Worm (Caenorhabditis elegans) whole organism, young adult: ENCODE data around the gene T22D1.17.

Experiments
- B0035.1 ChIP-seq: sonication (generic microtip); optimal IDR thresholded peaks from 2 replicates; lab custom pipeline; 2016; ENCODE audit warnings: missing genetic modification characterization, mild to moderate bottlenecking, missing compliant biosample characterization, missing genotype, missing genetic modification reagents
- C06A6.2 ChIP-seq: fragments of 200-800 bp; sonication (Bioruptor generic); conservative IDR thresholded peaks from 2 replicates; pipeline ENCODE4 v1.3.6; 2022; ENCODE audit warnings: missing genetic modification characterization, missing compliant biosample characterization
- D2030.7 ChIP-seq: fragments of 200-800 bp; sonication (Bioruptor generic); IDR thresholded peaks from 2 replicates; pipeline ENCODE4 v1.3.6; 2022; ENCODE audit warnings: missing genetic modification reagents, missing genetic modification characterization, missing compliant biosample characterization
- F39B2.1 ChIP-seq: fragments of 200-800 bp; sonication (Bioruptor generic); IDR thresholded peaks from 2 replicates; pipeline ENCODE4 v1.3.6; 2022; ENCODE audit warnings: missing genetic modification reagents, missing genetic modification characterization, missing compliant biosample characterization
- K11D2.4 ChIP-seq: fragments of 200-800 bp; sonication (Bioruptor generic); IDR thresholded peaks from 2 replicates; pipeline ENCODE4 v1.3.6; 2022; ENCODE audit warnings: missing genetic modification reagents, missing genetic modification characterization, missing compliant biosample characterization
- K12H6.12 ChIP-seq: fragments of 200-800 bp; sonication (Bioruptor generic); optimal IDR thresholded peaks from 2 replicates; lab custom pipeline; 2018; ENCODE audit warnings: mild to moderate bottlenecking, missing genetic modification characterization, missing compliant biosample characterization
- T07F8.4 ChIP-seq: sonication (generic microtip); optimal IDR thresholded peaks from 2 replicates; lab custom pipeline; 2016; ENCODE audit warnings: mild to moderate bottlenecking, missing genetic modification characterization, moderate library complexity, missing compliant biosample characterization
- Y79H2A.3 ChIP-seq: fragments of 200-800 bp; sonication (Bioruptor generic); conservative IDR thresholded peaks from 2 replicates; pipeline ENCODE4 v1.3.6; 2022; ENCODE audit warnings: missing genetic modification reagents, missing genetic modification characterization, missing compliant biosample characterization
- Y95B8A.8 ChIP-seq: fragments of 200-800 bp; sonication (Bioruptor generic); IDR thresholded peaks from 2 replicates; pipeline ENCODE4 v1.3.6; 2022; ENCODE audit warnings: missing genetic modification reagents, missing genetic modification characterization, missing compliant biosample characterization
- ZK185.1 ChIP-seq: sonication (generic microtip); optimal IDR thresholded peaks from 2 replicates; lab custom pipeline; 2016; ENCODE audit warnings: mild to moderate bottlenecking, missing genetic modification characterization, missing compliant biosample characterization; ENCODE audit not compliant: poor library complexity, severe bottlenecking
- akir-1 ChIP-seq: fragments of 200-800 bp; sonication (Bioruptor generic); optimal IDR thresholded peaks from 2 replicates; lab custom pipeline; 2018; ENCODE audit warnings: mild to moderate bottlenecking, missing genetic modification characterization, moderate library complexity, missing compliant biosample characterization
- aptf-2 ChIP-seq: fragments of 200-800 bp; sonication (Bioruptor generic); conservative IDR thresholded peaks from 2 replicates; pipeline ENCODE4 v1.3.6; 2022; ENCODE audit warnings: missing genetic modification reagents, missing genetic modification characterization, missing compliant biosample characterization
- attf-3 ChIP-seq: fragments of 200-800 bp; sonication (Bioruptor generic); conservative IDR thresholded peaks from 2 replicates; pipeline ENCODE4 v1.3.6; 2022; ENCODE audit warnings: missing genetic modification reagents, missing genetic modification characterization, missing compliant biosample characterization
- attf-6 ChIP-seq: fragments of 200-800 bp; sonication (Bioruptor generic); IDR thresholded peaks from 2 replicates; pipeline ENCODE4 v1.3.6; 2022; ENCODE audit warnings: missing genetic modification reagents, missing genetic modification characterization, missing compliant biosample characterization
- bed-1 ChIP-seq: fragments of 200-800 bp; sonication (Bioruptor generic); IDR thresholded peaks from 2 replicates; pipeline ENCODE4 v1.3.6; 2022; ENCODE audit warnings: missing genetic modification reagents, missing genetic modification characterization, missing compliant biosample characterization
- ccch-3 ChIP-seq: fragments of 200-800 bp; sonication (Bioruptor generic); optimal IDR thresholded peaks from 2 replicates; lab custom pipeline; 2018; ENCODE audit warnings: mild to moderate bottlenecking, missing genetic modification characterization, missing compliant biosample characterization
- ceh-100 ChIP-seq: fragments of 200-800 bp; sonication (Bioruptor generic); IDR thresholded peaks from 2 replicates; pipeline ENCODE4 v1.3.6; 2022; ENCODE audit warnings: missing genetic modification reagents, missing genetic modification characterization, missing compliant biosample characterization
- ceh-27 ChIP-seq: fragments of 200-800 bp; sonication (Bioruptor generic); optimal IDR thresholded peaks from 2 replicates; lab custom pipeline; 2018; ENCODE audit warnings: mild to moderate bottlenecking, missing genetic modification characterization, moderate library complexity, missing compliant biosample characterization
- chd-7 ChIP-seq: sonication (generic microtip); optimal IDR thresholded peaks from 2 replicates; lab custom pipeline; 2016; ENCODE audit warnings: mild to moderate bottlenecking, missing genetic modification characterization, moderate library complexity, missing compliant biosample characterization
- efl-1 ChIP-seq: fragments of 150-350 bp; optimal IDR thresholded peaks from 2 replicates; lab custom pipeline; 2014; ENCODE audit warnings: missing biosample characterization, missing genetic modification reagents, missing genetic modification characterization
- egl-18 ChIP-seq: fragments of 200-800 bp; sonication (Bioruptor generic); IDR thresholded peaks from 2 replicates; pipeline ENCODE4 v1.3.6; 2022; ENCODE audit warnings: missing genetic modification reagents, missing genetic modification characterization, missing compliant biosample characterization
- gei-17 ChIP-seq: fragments of 200-800 bp; sonication (Bioruptor generic); optimal IDR thresholded peaks from 2 replicates; lab custom pipeline; 2018; ENCODE audit warnings: mild to moderate bottlenecking, missing genetic modification characterization, missing compliant biosample characterization
- hlh-12 ChIP-seq: sonication (generic microtip); optimal IDR thresholded peaks from 2 replicates; lab custom pipeline; 2016; ENCODE audit warnings: missing genetic modification characterization, missing compliant biosample characterization
- hmg-1.2 ChIP-seq: fragments of 200-800 bp; sonication (Bioruptor generic); IDR thresholded peaks from 2 replicates; pipeline ENCODE4 v1.3.6; 2022; ENCODE audit warnings: missing genetic modification reagents, missing genetic modification characterization, missing compliant biosample characterization
- let-526 ChIP-seq: fragments of 200-800 bp; sonication (Bioruptor generic); IDR thresholded peaks from 2 replicates; pipeline ENCODE4 v1.3.6; 2022; ENCODE audit warnings: missing genetic modification reagents, missing genetic modification characterization, missing compliant biosample characterization
- lin-35 ChIP-seq, 3 experiments: fragments of 150-350 bp in 2 of 3; sonication (generic microtip) in 1 of 3; optimal IDR thresholded peaks; 2 replicates each; lab custom pipeline; 2014 to 2018; ENCODE audit warnings: missing biosample characterization in 3 of 3, missing genetic modification characterization in 3 of 3, missing genetic modification reagents in 3 of 3
- lin-40 ChIP-seq: sonication (generic microtip); optimal IDR thresholded peaks from 2 replicates; lab custom pipeline; 2016; ENCODE audit warnings: missing genetic modification characterization, mild to moderate bottlenecking, missing compliant biosample characterization, missing genotype, missing genetic modification reagents
- lin-54 ChIP-seq: fragments of 200-800 bp; sonication (Bioruptor generic); optimal IDR thresholded peaks from 2 replicates; lab custom pipeline; 2018; ENCODE audit warnings: mild to moderate bottlenecking, missing genetic modification characterization, missing compliant biosample characterization
- madf-10 ChIP-seq: sonication (generic microtip); optimal IDR thresholded peaks from 2 replicates; lab custom pipeline; 2016; ENCODE audit warnings: mild to moderate bottlenecking, missing genetic modification characterization, missing compliant biosample characterization
- nfyb-1 ChIP-seq: fragments of 200-800 bp; sonication (Bioruptor generic); IDR thresholded peaks from 2 replicates; pipeline ENCODE4 v1.3.6; 2022; ENCODE audit warnings: missing genetic modification reagents, missing genetic modification characterization, missing compliant biosample characterization
- nhr-27 ChIP-seq: fragments of 200-800 bp; sonication (Bioruptor generic); optimal IDR thresholded peaks from 2 replicates; lab custom pipeline; 2018; ENCODE audit warnings: mild to moderate bottlenecking, missing genetic modification characterization, moderate library complexity, missing compliant biosample characterization
- nhr-80 ChIP-seq: sonication (generic microtip); optimal IDR thresholded peaks from 2 replicates; lab custom pipeline; 2016; ENCODE audit warnings: missing genetic modification characterization, missing compliant biosample characterization
- nhr-90 ChIP-seq: sonication (generic microtip); optimal IDR thresholded peaks from 2 replicates; lab custom pipeline; 2016; ENCODE audit warnings: missing genotype, mild to moderate bottlenecking, missing genetic modification characterization, missing compliant biosample characterization
- pha-4 ChIP-seq: fragments of 150-350 bp; sonication (generic microtip); optimal IDR thresholded peaks from 2 replicates; lab custom pipeline; 2014; ENCODE audit warnings: missing biosample characterization, missing genetic modification reagents, missing genetic modification characterization
- rec-8 ChIP-seq, 2 experiments: sonication (generic microtip); optimal IDR thresholded peaks; 2 replicates each; lab custom pipeline; 2016; ENCODE audit warnings: mild to moderate bottlenecking in 2 of 2, missing genetic modification characterization in 2 of 2, missing genetic modification reagents in 2 of 2, missing genotype in 2 of 2, missing biosample characterization in 1 of 2, missing compliant biosample characterization in 1 of 2, moderate library complexity in 1 of 2
- rpc-1 ChIP-seq, 2 experiments: fragments of 150-350 bp in 1 of 2; sonication (generic microtip) in 1 of 2; optimal IDR thresholded peaks; 2 replicates each; lab custom pipeline; 2014 to 2018; ENCODE audit warnings: missing biosample characterization in 1 of 2, missing genetic modification characterization in 1 of 2, missing genetic modification reagents in 1 of 2, missing genotype in 1 of 2
- snpc-3.4 ChIP-seq: sonication (generic microtip); optimal IDR thresholded peaks from 2 replicates; lab custom pipeline; 2017; ENCODE audit warnings: missing genetic modification characterization, mild to moderate bottlenecking, missing compliant biosample characterization, antibody characterized with exemption, moderate library complexity, missing genotype, missing genetic modification reagents
- snpc-4 ChIP-seq, 5 experiments: fragments of 150-350 bp in 1 of 5; sonication (generic microtip) in 4 of 5; optimal IDR thresholded peaks; 2 replicates each; lab custom pipeline; 2014 to 2018; ENCODE audit warnings: missing genetic modification characterization in 5 of 5, missing biosample characterization in 3 of 5, antibody characterized with exemption in 2 of 5, mild to moderate bottlenecking in 2 of 5, missing compliant biosample characterization in 2 of 5, missing genotype in 2 of 5, moderate library complexity in 2 of 5, missing genetic modification reagents in 1 of 5
- somi-1 ChIP-seq: fragments of 200-800 bp; sonication (Bioruptor generic); optimal IDR thresholded peaks from 2 replicates; lab custom pipeline; 2018; ENCODE audit warnings: mild to moderate bottlenecking, missing genetic modification characterization, missing compliant biosample characterization
- sptf-2 ChIP-seq: fragments of 200-800 bp; sonication (Bioruptor generic); optimal IDR thresholded peaks from 2 replicates; lab custom pipeline; 2018; ENCODE audit warnings: mild to moderate bottlenecking, missing genetic modification characterization, missing compliant biosample characterization
- tlf-1 ChIP-seq: fragments of 200-800 bp; sonication (Bioruptor generic); optimal IDR thresholded peaks from 2 replicates; lab custom pipeline; 2018; ENCODE audit warnings: mild to moderate bottlenecking, missing genetic modification characterization, missing compliant biosample characterization
- zfh-2 ChIP-seq: fragments of 200-800 bp; sonication (Bioruptor generic); conservative IDR thresholded peaks from 2 replicates; pipeline ENCODE4 v1.3.6; 2022; ENCODE audit warnings: missing genetic modification reagents, missing genetic modification characterization, missing compliant biosample characterization
- ztf-28 ChIP-seq: fragments of 200-800 bp; sonication (Bioruptor generic); IDR thresholded peaks from 2 replicates; pipeline ENCODE4 v1.3.6; 2022; ENCODE audit warnings: missing genetic modification reagents, missing genetic modification characterization, missing compliant biosample characterization

The T22D1.17 gene

DNA sequence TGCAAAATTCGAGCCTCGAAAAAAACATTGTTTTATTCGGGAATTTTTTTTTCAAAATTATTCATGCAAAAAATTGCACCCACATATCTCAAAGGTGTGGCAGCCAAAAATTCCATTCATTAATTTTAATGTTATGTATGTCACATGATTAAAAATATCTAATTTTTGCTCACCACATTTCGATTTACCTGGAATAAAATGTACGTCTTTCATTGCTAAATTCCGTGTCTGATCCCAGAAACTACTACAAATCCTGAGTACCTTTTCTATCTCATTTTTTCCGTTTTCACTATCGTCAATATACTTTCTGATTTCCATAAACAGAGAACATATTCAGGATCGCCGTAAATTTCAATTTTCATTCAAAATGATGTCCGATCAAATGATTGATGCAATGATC lies 32.8 kb upstream of the T22D1.17 start, which contains the start of gene srx-19:
Gene srx-19 (plus strand): TSS at position 301 of the 400 bp plus-strand sequence.
- TF ChIP-seq ceh-100 (GFP tag; lab: Robert Waterston, UW), result no peak
- TF ChIP-seq nhr-80 (tag; lab: Kevin White, UChicago), result no peak
- TF ChIP-seq F39B2.1 (GFP tag; lab: Robert Waterston, UW), result no peak
- TF ChIP-seq ZK185.1, result no peak
- no peak for TF ChIP-seq bed-1 (GFP tag; lab: Robert Waterston, UW)
- no peak for TF ChIP-seq ccch-3 (GFP tag; lab: Kevin White, UChicago)
- no peak for TF ChIP-seq sptf-2 (GFP tag; lab: Kevin White, UChicago)
- TF ChIP-seq Y79H2A.3 (GFP tag; lab: Robert Waterston, UW), result no peak
- no peak for TF ChIP-seq hmg-1.2 (GFP tag; lab: Robert Waterston, UW)
- no peak for TF ChIP-seq pha-4
- no peak for TF ChIP-seq zfh-2 (GFP tag; lab: Robert Waterston, UW)
- TF ChIP-seq let-526 (GFP tag; lab: Robert Waterston, UW), result no peak
- no peak for TF ChIP-seq nfyb-1 (GFP tag; lab: Robert Waterston, UW)
- no peak for TF ChIP-seq B0035.1

ce11 chrIV:6878912-6879554 lies 26.8 kb upstream of the T22D1.17 start:
- TF ChIP-seq snpc-3.4 (tag; lab: Kevin White, UChicago) (no peak), efl-1 (no peak), Y95B8A.8 (GFP tag; lab: Robert Waterston, UW) (no peak), lin-54 (GFP tag; lab: Kevin White, UChicago) (peak; percentile 31), egl-18 (GFP tag; lab: Robert Waterston, UW) (no peak), hlh-12 (no peak), ceh-100 (GFP tag; lab: Robert Waterston, UW) (no peak), ztf-28 (GFP tag; lab: Robert Waterston, UW) (no peak), chd-7 (tag; lab: Kevin White, UChicago) (peak; percentile 8), tlf-1 (no peak), K12H6.12 (tag; lab: Kevin White, UChicago) (peak; percentile 71), rpc-1 (optimal IDR thresholded peaks at IDR 0.05; lab: Kevin White, UChicago) (no peak), rpc-1 (tag; optimal IDR thresholded peaks at IDR 0.05; lab: Kevin White, UChicago) (no peak), lin-40 (tag; lab: Kevin White, UChicago) (peak; percentile 52), gei-17 (no peak), attf-3 (GFP tag; lab: Robert Waterston, UW) (no peak), akir-1 (GFP tag; lab: Kevin White, UChicago) (no peak), ceh-27 (GFP tag; lab: Kevin White, UChicago) (peak; percentile 53), attf-6 (GFP tag; lab: Robert Waterston, UW) (no peak), C06A6.2 (GFP tag; lab: Robert Waterston, UW) (peak; percentile 40; the same call in 1 of the 2 replicates), rec-8 (tag; optimal IDR thresholded peaks at IDR 0.05; lab: Kevin White, UChicago) (no peak), nhr-90 (tag; lab: Kevin White, UChicago) (no peak), K11D2.4 (GFP tag; lab: Robert Waterston, UW) (peak; percentile 59; the same call in 1 of the 2 replicates), T07F8.4 (tag; lab: Kevin White, UChicago) (no peak), D2030.7 (no peak), ZK185.1 (peak; percentile 18), lin-35 (GFP tag; optimal IDR thresholded peaks at IDR 0.05; lab: Kevin White, UChicago) (peak in 1 of 3 experiments; percentile 47), somi-1 (GFP tag; lab: Kevin White, UChicago) (peak; percentile 72), madf-10 (tag; lab: Kevin White, UChicago) (no peak), aptf-2 (GFP tag; lab: Robert Waterston, UW) (no peak), snpc-4 (GFP tag; optimal IDR thresholded peaks at IDR 0.05; lab: Kevin White, UChicago) (no peak), snpc-4 (tag; optimal IDR thresholded peaks at IDR 0.05; lab: Kevin White, UChicago) (peak in 1 of 4 experiments; percentile 31), nhr-27 (no peak)
